Worm (Caenorhabditis elegans) whole organism, L1 larva: ENCODE measurements around the gene srbc-14.
A peak's percentile ranks its signal among the peaks of the same experiment; 100 is the strongest.

Source experiments
- C04F5.9 ChIP-seq: sonication (generic microtip); optimal IDR thresholded peaks from 2 replicates; lab custom pipeline; 2016; ENCODE audit warnings: missing genetic modification characterization, missing compliant biosample characterization
- F16B12.6 ChIP-seq: fragments of 150-350 bp; optimal IDR thresholded peaks from 2 replicates; lab custom pipeline; 2014; ENCODE audit warnings: missing biosample characterization, missing genetic modification characterization
- Y116A8C.19 ChIP-seq: sonication (generic microtip); optimal IDR thresholded peaks from 2 replicates; lab custom pipeline; 2016; ENCODE audit warnings: missing compliant biosample characterization, missing genetic modification characterization, borderline replicate concordance
- aha-1 ChIP-seq: fragments of 150-350 bp; optimal IDR thresholded peaks from 2 replicates; lab custom pipeline; 2014; ENCODE audit warnings: missing biosample characterization, missing genetic modification characterization
- ama-1 ChIP-seq: fragments of 150-350 bp; optimal IDR thresholded peaks from 2 replicates; lab custom pipeline; 2014
- blmp-1 ChIP-seq: fragments of 150-350 bp; optimal IDR thresholded peaks from 2 replicates; lab custom pipeline; 2014; ENCODE audit warnings: missing biosample characterization, missing genetic modification characterization
- ceh-8 ChIP-seq: fragments of 200-800 bp; sonication (Bioruptor generic); optimal IDR thresholded peaks from 2 replicates; lab custom pipeline; 2018; ENCODE audit warnings: mild to moderate bottlenecking, missing genetic modification characterization, moderate library complexity, missing compliant biosample characterization
- ceh-88 ChIP-seq: fragments of 200-800 bp; sonication (Bioruptor generic); IDR thresholded peaks from 2 replicates; pipeline ENCODE4 v1.3.6; 2022; ENCODE audit warnings: missing genetic modification characterization, missing compliant biosample characterization
- dsc-1 ChIP-seq: sonication (generic microtip); optimal IDR thresholded peaks from 2 replicates; lab custom pipeline; 2016; ENCODE audit warnings: mild to moderate bottlenecking, missing genetic modification characterization, missing compliant biosample characterization
- efl-1 ChIP-seq, 4 experiments: fragments of 150-350 bp; optimal IDR thresholded peaks in 3 of 4; peaks in 1 of 4; 1 replicate in 1 of 4; 2 replicates in 3 of 4; lab custom pipeline; 2014; ENCODE audit warnings: missing biosample characterization in 2 of 4, missing genetic modification characterization in 2 of 4, missing genetic modification reagents in 2 of 4
- elt-2 ChIP-seq: sonication (generic microtip); optimal IDR thresholded peaks from 2 replicates; lab custom pipeline; 2016; ENCODE audit warnings: missing genetic modification characterization, mild to moderate bottlenecking, inconsistent platforms, missing compliant biosample characterization, missing genetic modification reagents
- lin-35 ChIP-seq, 2 experiments: fragments of 150-350 bp; optimal IDR thresholded peaks; 2 replicates each; lab custom pipeline; 2014; ENCODE audit warnings: missing biosample characterization in 2 of 2, missing genetic modification characterization in 2 of 2, missing genetic modification reagents in 2 of 2
- mdl-1 ChIP-seq, 2 experiments: fragments of 150-350 bp; optimal IDR thresholded peaks; 2 replicates each; lab custom pipeline; 2014 to 2017; ENCODE audit warnings: missing biosample characterization in 2 of 2, missing genetic modification characterization in 2 of 2, inconsistent platforms in 1 of 2
- mef-2 ChIP-seq: fragments of 150-350 bp; optimal IDR thresholded peaks from 2 replicates; lab custom pipeline; 2014; ENCODE audit warnings: missing biosample characterization, missing genetic modification characterization
- nhr-11 ChIP-seq: fragments of 150-350 bp; optimal IDR thresholded peaks from 2 replicates; lab custom pipeline; 2014; ENCODE audit warnings: missing biosample characterization, missing genetic modification characterization
- nhr-19 ChIP-seq: fragments of 200-800 bp; sonication (Bioruptor generic); conservative IDR thresholded peaks from 2 replicates; pipeline ENCODE4 v1.3.6; 2022; ENCODE audit warnings: missing genetic modification characterization, missing compliant biosample characterization
- nhr-20 ChIP-seq: sonication (generic microtip); optimal IDR thresholded peaks from 2 replicates; lab custom pipeline; 2016; ENCODE audit warnings: mild to moderate bottlenecking, missing genetic modification characterization, missing compliant biosample characterization
- nhr-28 ChIP-seq: fragments of 150-350 bp; optimal IDR thresholded peaks from 2 replicates; lab custom pipeline; 2014; ENCODE audit warnings: missing biosample characterization, missing genetic modification characterization
- nhr-47 ChIP-seq: sonication (generic microtip); optimal IDR thresholded peaks from 2 replicates; lab custom pipeline; 2016; ENCODE audit warnings: mild to moderate bottlenecking, missing genetic modification characterization, moderate library complexity, missing compliant biosample characterization
- nhr-77 ChIP-seq: fragments of 150-350 bp; optimal IDR thresholded peaks from 2 replicates; lab custom pipeline; 2014; ENCODE audit warnings: missing biosample characterization, missing genetic modification characterization
- pax-3 ChIP-seq: fragments of 200-800 bp; sonication (Bioruptor generic); optimal IDR thresholded peaks from 2 replicates; lab custom pipeline; 2018; ENCODE audit warnings: mild to moderate bottlenecking, missing genetic modification characterization, moderate library complexity, missing compliant biosample characterization
- pqm-1 ChIP-seq: sonication (generic microtip); optimal IDR thresholded peaks from 3 replicates; lab custom pipeline; 2017; ENCODE audit warnings: missing biosample characterization, missing genetic modification characterization
- rnt-1 ChIP-seq: sonication (generic microtip); optimal IDR thresholded peaks from 2 replicates; lab custom pipeline; 2016; ENCODE audit warnings: mild to moderate bottlenecking, missing genetic modification characterization, moderate library complexity, missing compliant biosample characterization
- skn-1 ChIP-seq: fragments of 150-350 bp; optimal IDR thresholded peaks from 2 replicates; lab custom pipeline; 2014; ENCODE audit warnings: missing biosample characterization, missing genetic modification characterization
- snu-23 ChIP-seq: sonication (generic microtip); optimal IDR thresholded peaks from 2 replicates; lab custom pipeline; 2016; ENCODE audit warnings: missing genetic modification characterization, missing compliant biosample characterization
- swsn-7 ChIP-seq: sonication (generic microtip); optimal IDR thresholded peaks from 2 replicates; lab custom pipeline; 2016; ENCODE audit warnings: missing genetic modification characterization, missing compliant biosample characterization
- tbx-2 ChIP-seq: sonication (generic microtip); optimal IDR thresholded peaks from 2 replicates; lab custom pipeline; 2016; ENCODE audit warnings: missing genetic modification characterization, missing compliant biosample characterization
- tlp-1 ChIP-seq: fragments of 150-350 bp; optimal IDR thresholded peaks from 2 replicates; lab custom pipeline; 2014; ENCODE audit warnings: missing biosample characterization, missing genetic modification characterization
- unc-130 ChIP-seq: fragments of 150-350 bp; optimal IDR thresholded peaks from 2 replicates; lab custom pipeline; 2017; ENCODE audit warnings: missing biosample characterization, missing genetic modification characterization, inconsistent platforms
- unc-30 ChIP-seq: sonication (generic microtip); optimal IDR thresholded peaks from 2 replicates; lab custom pipeline; 2017; ENCODE audit warnings: missing biosample characterization, missing genetic modification characterization
- unc-86 ChIP-seq: sonication (generic microtip); optimal IDR thresholded peaks from 2 replicates; lab custom pipeline; 2016; ENCODE audit warnings: missing genetic modification characterization, missing compliant biosample characterization
- vab-15 ChIP-seq: sonication (generic microtip); optimal IDR thresholded peaks from 2 replicates; lab custom pipeline; 2017; ENCODE audit warnings: missing genotype, mild to moderate bottlenecking, missing genetic modification characterization, missing compliant biosample characterization
- zip-4 ChIP-seq: fragments of 200-800 bp; sonication (Bioruptor generic); optimal IDR thresholded peaks from 2 replicates; lab custom pipeline; 2018; ENCODE audit warnings: mild to moderate bottlenecking, missing genetic modification characterization, moderate library complexity, missing compliant biosample characterization
- ztf-11 ChIP-seq, 2 experiments: sonication (generic microtip); optimal IDR thresholded peaks; 2 replicates each; lab custom pipeline; 2016 to 2017; ENCODE audit warnings: missing genetic modification characterization in 2 of 2, missing biosample characterization in 1 of 2, missing compliant biosample characterization in 1 of 2

The srbc-14 gene

DNA sequence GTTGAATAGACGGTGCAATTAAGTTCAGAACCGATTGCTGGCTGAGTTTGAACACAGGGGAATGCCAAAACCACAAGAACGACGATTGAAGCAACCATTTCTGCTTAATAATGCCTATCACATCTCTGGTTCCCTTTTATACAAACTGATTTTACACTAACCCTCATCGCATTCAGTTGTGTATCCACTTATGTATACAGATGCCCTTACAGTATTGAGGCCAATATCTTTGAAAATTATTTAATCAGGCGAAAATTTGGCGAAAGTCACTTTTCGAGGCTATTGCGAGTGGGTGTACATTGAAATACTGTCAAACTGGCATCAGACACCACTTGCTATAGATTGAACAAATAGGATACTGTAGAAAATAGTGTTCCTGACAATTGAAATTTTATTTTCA lies 27.2 kb upstream of the srbc-14 start, which contains the start of the genes ZK218.3 and ZK218.4:
TSS of gene ZK218.3 (minus strand) at position 101 of the 400 bp plus-strand sequence.
TSS of gene ZK218.4 (plus strand) at position 186 of the 400 bp plus-strand sequence.
- TF ChIP-seq F16B12.6 (tag; lab: Kevin White, UChicago) (no peak), tbx-2 (tag; lab: Kevin White, UChicago) (no peak), nhr-47 (tag; lab: Kevin White, UChicago) (no peak), efl-1 (optimal IDR thresholded peaks at IDR 0.05; lab: Kevin White, UChicago) (no peak), efl-1 (GFP tag; optimal IDR thresholded peaks at IDR 0.05 in 1 of 2; lab: Kevin White, UChicago) (peak in 1 of 2 experiments; percentile 34)

DNA sequence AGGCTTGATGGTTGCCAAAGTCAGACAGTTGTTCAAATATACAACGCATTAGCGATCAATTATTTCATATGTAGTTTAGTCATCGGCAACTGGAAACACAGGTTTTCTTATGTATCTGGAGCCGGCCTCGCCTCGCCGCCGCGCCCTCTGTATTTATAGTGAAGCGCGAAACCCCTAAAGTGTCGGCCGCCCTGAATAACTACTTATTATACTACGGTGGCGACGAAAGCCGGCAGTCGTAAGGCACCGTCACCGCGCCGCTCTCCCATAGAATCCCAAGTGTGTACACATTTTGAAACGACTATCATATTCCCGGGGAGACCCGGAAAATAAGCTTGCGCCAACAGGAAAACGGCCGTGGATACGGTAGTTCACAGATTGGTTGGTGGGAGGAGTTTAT lies 23.1 kb upstream of the srbc-14 start:
- no peak for TF ChIP-seq tlp-1
- no peak for TF ChIP-seq blmp-1 (tag; lab: Kevin White, UChicago)
- no peak for TF ChIP-seq vab-15 (tag; lab: Kevin White, UChicago)
- no peak for TF ChIP-seq unc-86
- TF ChIP-seq ztf-11 (tag; optimal IDR thresholded peaks at IDR 0.05; lab: Kevin White, UChicago) = no peak
- TF ChIP-seq ama-1 (lab: Kevin White, UChicago) = no peak
- TF ChIP-seq efl-1 (optimal IDR thresholded peaks at IDR 0.05; lab: Kevin White, UChicago) = no peak
- TF ChIP-seq efl-1 (GFP tag; optimal IDR thresholded peaks at IDR 0.05 in 1 of 2; lab: Kevin White, UChicago) = no peak
- no peak for TF ChIP-seq aha-1
- TF ChIP-seq unc-130 = no peak
- no peak for TF ChIP-seq zip-4
- TF ChIP-seq nhr-19 (GFP tag; lab: Robert Waterston, UW) = no peak
- no peak for TF ChIP-seq dsc-1 (tag; lab: Kevin White, UChicago)

DNA sequence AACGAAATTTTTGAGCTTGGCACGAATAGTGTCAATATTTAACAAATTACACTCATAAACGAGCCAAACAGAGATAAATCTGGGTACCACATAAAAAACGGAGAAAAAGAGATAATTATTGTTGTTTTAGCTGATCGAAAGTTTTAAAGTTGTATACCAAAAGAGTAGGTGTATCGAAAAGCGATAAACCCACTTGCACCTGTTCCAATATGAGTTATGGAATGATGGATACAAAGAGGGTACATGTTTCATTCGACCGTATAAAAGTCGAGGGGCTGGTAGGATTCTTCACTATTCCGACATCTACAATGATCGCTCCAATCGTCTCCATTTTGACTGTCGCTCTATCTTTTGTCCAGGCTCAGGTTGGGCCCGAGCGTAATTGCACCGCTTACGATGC lies 20.8 kb upstream of the srbc-14 start, which contains the start of gene ZK218.1:
TSS of gene ZK218.1 (plus strand) at position 301 of the 400 bp plus-strand sequence.
- TF ChIP-seq ceh-88 (GFP tag; lab: Robert Waterston, UW) (no peak), efl-1 (optimal IDR thresholded peaks at IDR 0.05; lab: Kevin White, UChicago) (no peak), efl-1 (GFP tag; optimal IDR thresholded peaks at IDR 0.05 in 1 of 2; lab: Kevin White, UChicago) (peak in 1 of 2 experiments; percentile 35)

- TF ChIP-seq nhr-11 (tag; lab: Kevin White, UChicago) = no peak
- peak; percentile 74 for TF ChIP-seq elt-2 (tag; lab: Kevin White, UChicago)
These were observed 18.5 kb upstream of the srbc-14 start, which contains the start of gene srh-237 for ce11 chrV:17089931-17090429. Gene srh-237, plus strand, starts transcription at chrV:17090379.

DNA sequence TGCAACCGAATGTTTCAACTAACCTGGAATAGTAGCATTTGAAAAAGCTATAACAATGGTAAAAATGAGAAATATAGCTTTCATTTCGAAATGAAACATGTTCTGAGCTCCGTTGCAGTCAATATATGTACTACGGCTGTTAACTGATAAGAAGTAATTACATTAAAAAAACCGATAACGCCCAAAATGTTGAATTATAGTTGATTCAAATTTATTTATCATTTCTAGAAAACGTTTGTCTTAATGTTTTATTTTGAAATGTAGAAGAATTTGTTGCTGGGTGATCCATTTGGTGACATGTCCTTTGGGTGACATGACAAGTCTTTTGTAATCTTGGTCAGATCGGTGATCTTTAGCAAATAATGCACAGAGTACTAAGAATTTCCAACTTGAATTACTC lies 17.9 kb upstream of the srbc-14 start, which contains the start of gene T05E12.6:
TSS of gene T05E12.6 (minus strand) at position 101 of the 400 bp plus-strand sequence.
- no peak for TF ChIP-seq unc-130
- no peak for TF ChIP-seq Y116A8C.19

ce11 chrV:17082718-17083117 lies 11.2 kb upstream of the srbc-14 start, which contains the start of gene T05E12.9:
Gene T05E12.9, minus strand, starts transcription at chrV:17082818.
- TF ChIP-seq pax-3 (tag; lab: Kevin White, UChicago) (no peak), snu-23 (GFP tag; lab: Kevin White, UChicago) (no peak), mef-2 (no peak)

- no peak for TF ChIP-seq nhr-20 (tag; lab: Kevin White, UChicago)
- no peak for TF ChIP-seq swsn-7 (tag; lab: Kevin White, UChicago)
- no peak for TF ChIP-seq zip-4
- TF ChIP-seq skn-1 (tag; lab: Kevin White, UChicago) = no peak
- no peak for TF ChIP-seq nhr-28 (tag; lab: Kevin White, UChicago)
- TF ChIP-seq unc-86 = no peak
- TF ChIP-seq unc-30 (tag; lab: Kevin White, UChicago) = no peak
- no peak for TF ChIP-seq ceh-8
- TF ChIP-seq C04F5.9 = no peak
- no peak for TF ChIP-seq nhr-77 (tag; lab: Kevin White, UChicago)
- TF ChIP-seq elt-2 (tag; lab: Kevin White, UChicago) = no peak
- no peak for TF ChIP-seq snu-23 (GFP tag; lab: Kevin White, UChicago)
- TF ChIP-seq rnt-1 = no peak
- no peak for TF ChIP-seq lin-35 (GFP tag; optimal IDR thresholded peaks at IDR 0.05; lab: Kevin White, UChicago)
- no peak for TF ChIP-seq nhr-19 (GFP tag; lab: Robert Waterston, UW)
- TF ChIP-seq pqm-1 = no peak
- no peak for TF ChIP-seq dsc-1 (tag; lab: Kevin White, UChicago)
- no peak for TF ChIP-seq mdl-1 (tag; optimal IDR thresholded peaks at IDR 0.05; lab: Kevin White, UChicago)
These were observed 8.3 kb upstream of the srbc-14 start, which contains the start of gene srw-20 for ce11 chrV:17079795-17080194. Gene srw-20, minus strand, starts transcription at chrV:17079895.
